Worm (Caenorhabditis elegans) whole organism, L1 larva: ENCODE data around the gene cah-3.

Experiments used
- elt-2 ChIP-seq: sonication (generic microtip); optimal IDR thresholded peaks from 2 replicates; lab custom pipeline; 2016; ENCODE audit warnings: missing genetic modification characterization, mild to moderate bottlenecking, inconsistent platforms, missing compliant biosample characterization, missing genetic modification reagents
- elt-3 ChIP-seq, 6 experiments: fragments of 150-350 bp in 1 of 6; sonication (generic microtip); optimal IDR thresholded peaks; 2 replicates each; lab custom pipeline; 2017 to 2018; ENCODE audit warnings: missing biosample characterization in 6 of 6, missing genetic modification characterization in 6 of 6, inconsistent platforms in 1 of 6
- hlh-17 ChIP-seq: fragments of 200-800 bp; sonication (Bioruptor generic); optimal IDR thresholded peaks from 2 replicates; lab custom pipeline; 2018; ENCODE audit warnings: missing genetic modification characterization, mild to moderate bottlenecking, missing compliant biosample characterization, moderate library complexity, borderline replicate concordance
- lin-13 ChIP-seq: fragments of 150-350 bp; optimal IDR thresholded peaks from 2 replicates; lab custom pipeline; 2014; ENCODE audit warnings: missing biosample characterization, missing genetic modification reagents, missing genetic modification characterization
- mef-2 ChIP-seq: fragments of 150-350 bp; optimal IDR thresholded peaks from 2 replicates; lab custom pipeline; 2014; ENCODE audit warnings: missing biosample characterization, missing genetic modification characterization
- nhr-237 ChIP-seq: fragments of 150-350 bp; optimal IDR thresholded peaks from 2 replicates; lab custom pipeline; 2014; ENCODE audit warnings: missing biosample characterization, missing genetic modification characterization
- nhr-28 ChIP-seq: fragments of 150-350 bp; optimal IDR thresholded peaks from 2 replicates; lab custom pipeline; 2014; ENCODE audit warnings: missing biosample characterization, missing genetic modification characterization
- nhr-77 ChIP-seq: fragments of 150-350 bp; optimal IDR thresholded peaks from 2 replicates; lab custom pipeline; 2014; ENCODE audit warnings: missing biosample characterization, missing genetic modification characterization
- pqm-1 ChIP-seq: sonication (generic microtip); optimal IDR thresholded peaks from 3 replicates; lab custom pipeline; 2017; ENCODE audit warnings: missing biosample characterization, missing genetic modification characterization
- snpc-4 ChIP-seq: fragments of 150-350 bp; optimal IDR thresholded peaks from 2 replicates; lab custom pipeline; 2014; ENCODE audit warnings: missing biosample characterization, missing genetic modification characterization
- unc-86 ChIP-seq: sonication (generic microtip); optimal IDR thresholded peaks from 2 replicates; lab custom pipeline; 2016; ENCODE audit warnings: missing genetic modification characterization, missing compliant biosample characterization
- ztf-11 ChIP-seq, 2 experiments: sonication (generic microtip); optimal IDR thresholded peaks; 2 replicates each; lab custom pipeline; 2016 to 2017; ENCODE audit warnings: missing genetic modification characterization in 2 of 2, missing biosample characterization in 1 of 2, missing compliant biosample characterization in 1 of 2

DNA sequence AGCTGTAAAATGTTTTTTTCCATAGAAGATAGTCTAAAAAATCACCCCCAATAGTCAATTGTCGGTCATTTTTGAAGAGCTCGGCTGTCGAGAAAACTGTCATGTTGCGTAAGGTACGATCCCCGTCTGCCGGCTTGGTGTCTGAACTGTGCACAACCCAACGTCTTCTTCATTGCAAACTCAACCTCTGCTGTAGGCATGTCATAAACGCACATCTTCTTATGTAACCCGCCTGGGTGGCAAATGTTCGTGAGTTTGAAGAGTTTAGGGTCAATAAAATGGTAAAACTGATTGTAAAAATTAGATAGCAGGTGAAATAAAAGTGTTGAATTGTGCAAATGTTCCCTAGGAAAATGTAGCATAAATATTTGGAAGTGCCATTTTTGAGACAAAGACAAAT, 37.0 kb downstream of the cah-3 start:
- no peak for TF ChIP-seq ztf-11 (tag; optimal IDR thresholded peaks at IDR 0.05; lab: Kevin White, UChicago)
- no peak for TF ChIP-seq pqm-1 (tag; lab: Kevin White, UChicago)
- no peak for TF ChIP-seq lin-13 (GFP tag; lab: Kevin White, UChicago)
- no peak for TF ChIP-seq nhr-28 (tag; lab: Kevin White, UChicago)
- no peak for TF ChIP-seq nhr-77
- no peak for TF ChIP-seq elt-3 (tag; optimal IDR thresholded peaks at IDR 0.05; lab: Kevin White, UChicago)
- TF ChIP-seq unc-86 (tag; lab: Kevin White, UChicago): no peak
- no peak for TF ChIP-seq snpc-4 (tag; lab: Kevin White, UChicago)
- TF ChIP-seq mef-2: no peak
- TF ChIP-seq hlh-17 (GFP tag; lab: Kevin White, UChicago): no peak
- TF ChIP-seq nhr-237 (tag; lab: Kevin White, UChicago): no peak
- no peak for TF ChIP-seq elt-2 (tag; lab: Kevin White, UChicago)
